Fruit fly (Drosophila melanogaster): ENCODE measurements around the gene Arf1.
A peak's percentile ranks its signal among the peaks of the same experiment; 100 is the strongest.

Gene Arf1

dm6 chr3L:22865061-22865418, 7.0 kb downstream of the Arf1 start (continued):
- TF ChIP-seq HLH54F (GFP tag; optimal IDR thresholded peaks at IDR 0.05), result peak; percentile 3
- no peak for TF ChIP-seq CG16813 (GFP tag; IDR thresholded peaks at IDR 0.05; ENCODE audit: partially characterized antibody)
- no peak for TF ChIP-seq ato (GFP tag; IDR thresholded peaks at IDR 0.05; ENCODE audit: partially characterized antibody)
- TF ChIP-seq CG10147 (GFP tag; optimal IDR thresholded peaks at IDR 0.05), result peak; percentile 62
- no peak for TF ChIP-seq CG2202 (tag; optimal IDR thresholded peaks at IDR 0.05)
- TF ChIP-seq ase (GFP tag; IDR thresholded peaks at IDR 0.05), result peak; percentile 56; the same call in 1 of the 3 replicates
- no peak for TF ChIP-seq chinmo (GFP tag; IDR thresholded peaks at IDR 0.05; ENCODE audit: partially characterized antibody)
- TF ChIP-seq CG33213 (GFP tag; optimal IDR thresholded peaks at IDR 0.05), result no peak
- peak; percentile 79 for TF ChIP-seq lbe (GFP tag; optimal IDR thresholded peaks at IDR 0.05)
- peak; percentile 2 for TF ChIP-seq dmrt11E (tag; optimal IDR thresholded peaks at IDR 0.05)
- TF ChIP-seq B-H1 (GFP tag; IDR thresholded peaks at IDR 0.05), result no peak; the same call in 2 of the 3 replicates
- peak; percentile 73 for TF ChIP-seq phol (tag; optimal IDR thresholded peaks at IDR 0.05)
- no peak for TF ChIP-seq CG12236 (GFP tag; optimal IDR thresholded peaks at IDR 0.05)
- 0 out of 2 replicates have a peak, but pooled peaks have one; percentile 47 for TF ChIP-seq ranshi (GFP tag; IDR thresholded peaks at IDR 0.05)
- TF ChIP-seq CG6813 (GFP tag; optimal IDR thresholded peaks at IDR 0.05), result peak; percentile 62
- TF ChIP-seq CG2678 (tag; optimal IDR thresholded peaks at IDR 0.05), result peak; percentile 86
- TF ChIP-seq p53 (GFP tag; optimal IDR thresholded peaks at IDR 0.05), result no peak
- peak; percentile 34; the same call in 1 of the 2 replicates for TF ChIP-seq sob (GFP tag; IDR thresholded peaks at IDR 0.05)
- TF ChIP-seq Taf1 (GFP tag; IDR thresholded peaks at IDR 0.05), result no peak
- TF ChIP-seq CG9437 (GFP tag; optimal IDR thresholded peaks at IDR 0.05), result peak; percentile 65
- peak; percentile 67 for TF ChIP-seq fd3F (GFP tag; optimal IDR thresholded peaks at IDR 0.05)
- peak; percentile 7 for TF ChIP-seq CG3838 (GFP tag; optimal IDR thresholded peaks at IDR 0.05)
- TF ChIP-seq CG2199 (GFP tag; IDR thresholded peaks at IDR 0.05), result no peak
- peak; percentile 40 for TF ChIP-seq CG16815 (GFP tag; optimal IDR thresholded peaks at IDR 0.05)
- 0 out of 3 replicates have a peak, but pooled peaks have one; percentile 22 for TF ChIP-seq Optix (GFP tag; IDR thresholded peaks at IDR 0.05)
- no peak for TF ChIP-seq Trl (optimal IDR thresholded peaks at IDR 0.05)
- TF ChIP-seq Trl (GFP tag; optimal IDR thresholded peaks at IDR 0.05), result no peak
- 0 out of 2 replicates have a peak, but pooled peaks have one; percentile 30 for TF ChIP-seq GATAe (GFP tag; conservative IDR thresholded peaks at IDR 0.05)
- TF ChIP-seq tup (GFP tag; optimal IDR thresholded peaks at IDR 0.05), result no peak
- TF ChIP-seq CG14050 (GFP tag; IDR thresholded peaks at IDR 0.05), result peak; percentile 62
- peak; percentile 56 for TF ChIP-seq sd (tag; optimal IDR thresholded peaks at IDR 0.05)
- peak; percentile 47 for TF ChIP-seq Abd-B (GFP tag; optimal IDR thresholded peaks at IDR 0.05)
- TF ChIP-seq CG14710 (tag; optimal IDR thresholded peaks at IDR 0.05), result peak; percentile 17
- peak; percentile 70 for TF ChIP-seq Meics (GFP tag; optimal IDR thresholded peaks at IDR 0.05)
- TF ChIP-seq kah (GFP tag; optimal IDR thresholded peaks at IDR 0.05), result peak; percentile 30
- no peak for TF ChIP-seq CG17186 (GFP tag; optimal IDR thresholded peaks at IDR 0.05)
- peak; percentile 71 for TF ChIP-seq ATbp (GFP tag; optimal IDR thresholded peaks at IDR 0.05)
- TF ChIP-seq CG12659 (GFP tag; optimal IDR thresholded peaks at IDR 0.05), result peak; percentile 72
- peak; percentile 77 for TF ChIP-seq CG12391 (tag; optimal IDR thresholded peaks at IDR 0.05)
- TF ChIP-seq CG6254 (GFP tag; optimal IDR thresholded peaks at IDR 0.05), result peak; percentile 38
- TF ChIP-seq cg (GFP tag; optimal IDR thresholded peaks at IDR 0.05), result no peak
- TF ChIP-seq Bdp1 (GFP tag; optimal IDR thresholded peaks at IDR 0.05), result no peak
- TF ChIP-seq twi (tag; optimal IDR thresholded peaks at IDR 0.05), result peak; percentile 6
- peak; percentile 39 for TF ChIP-seq CG10543 (GFP tag; optimal IDR thresholded peaks at IDR 0.05)
- peak; percentile 12 for TF ChIP-seq Atf3 (GFP tag; optimal IDR thresholded peaks at IDR 0.05)
- TF ChIP-seq CG4360 (GFP tag; IDR thresholded peaks at IDR 0.05), result no peak
- peak; percentile 85 for TF ChIP-seq CG31441 (GFP tag; IDR thresholded peaks at IDR 0.05)
- TF ChIP-seq CG15514 (GFP tag; optimal IDR thresholded peaks at IDR 0.05), result peak; percentile 22
- TF ChIP-seq pb (GFP tag; optimal IDR thresholded peaks at IDR 0.05), result no peak
- TF ChIP-seq sima (GFP tag; optimal IDR thresholded peaks at IDR 0.05), result no peak
- no peak for TF ChIP-seq pnt (GFP tag; optimal IDR thresholded peaks at IDR 0.05)

Data from whole organism, embryonic.